Worm (Caenorhabditis elegans): ENCODE measurements around the gene grl-30.
A peak's percentile ranks its signal among the peaks of the same experiment; 100 is the strongest.
"Not testable (repeated sequence)": the region's sequence is repeated elsewhere in the genome, so short reads cannot be mapped to it uniquely, and the experiment has no call there.

grl-30 gene

DNA sequence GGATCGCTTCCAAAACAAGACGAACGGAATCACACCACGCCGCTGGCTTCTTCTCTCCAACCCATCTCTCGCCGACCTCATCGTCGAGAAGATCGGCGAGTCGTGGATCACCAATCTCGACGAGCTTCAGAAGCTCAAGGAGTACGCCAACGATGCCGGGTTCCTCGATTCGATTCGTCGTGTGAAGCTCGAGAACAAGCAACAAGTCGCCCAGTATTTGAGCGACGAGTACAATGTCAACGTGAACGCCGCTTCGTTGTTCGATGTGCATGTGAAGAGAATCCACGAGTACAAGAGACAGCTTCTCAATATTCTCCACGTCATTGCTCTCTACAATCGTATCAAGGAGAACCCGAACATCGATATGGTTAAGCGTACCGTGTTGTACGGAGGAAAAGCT lies 27.5 kb downstream of the grl-30 start:
- no peak for TF ChIP-seq B0310.2 (tag; optimal IDR thresholded peaks at IDR 0.05)
- no peak for TF ChIP-seq ceh-13 (GFP tag; optimal IDR thresholded peaks at IDR 0.05)
- TF ChIP-seq pes-1 (GFP tag; IDR thresholded peaks at IDR 0.05), result no peak
- TF ChIP-seq hmg-4 (GFP tag; optimal IDR thresholded peaks at IDR 0.05), result no peak
- TF ChIP-seq ceh-36 (tag; optimal IDR thresholded peaks at IDR 0.05), result no peak

DNA sequence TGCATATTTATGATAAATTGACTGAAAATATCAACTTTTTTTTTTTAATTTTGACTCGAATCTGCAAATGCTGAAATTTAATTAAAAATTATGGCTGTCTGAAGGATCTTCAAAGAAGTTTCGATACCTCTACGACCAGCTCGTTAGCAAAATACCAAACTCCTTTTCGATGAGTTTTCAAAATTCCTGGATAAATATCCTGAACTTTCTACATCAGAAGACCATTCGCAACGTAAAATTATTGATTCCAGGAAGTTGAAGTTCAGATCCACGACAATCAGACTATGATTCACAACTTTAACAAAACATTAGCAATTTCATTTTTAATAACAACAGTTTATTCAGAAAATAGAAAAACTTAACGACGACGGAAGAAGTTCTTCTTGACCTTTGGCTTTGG lies 28.9 kb downstream of the grl-30 start:
- TF ChIP-seq ets-7 (tag; optimal IDR thresholded peaks at IDR 0.05), result no peak

DNA sequence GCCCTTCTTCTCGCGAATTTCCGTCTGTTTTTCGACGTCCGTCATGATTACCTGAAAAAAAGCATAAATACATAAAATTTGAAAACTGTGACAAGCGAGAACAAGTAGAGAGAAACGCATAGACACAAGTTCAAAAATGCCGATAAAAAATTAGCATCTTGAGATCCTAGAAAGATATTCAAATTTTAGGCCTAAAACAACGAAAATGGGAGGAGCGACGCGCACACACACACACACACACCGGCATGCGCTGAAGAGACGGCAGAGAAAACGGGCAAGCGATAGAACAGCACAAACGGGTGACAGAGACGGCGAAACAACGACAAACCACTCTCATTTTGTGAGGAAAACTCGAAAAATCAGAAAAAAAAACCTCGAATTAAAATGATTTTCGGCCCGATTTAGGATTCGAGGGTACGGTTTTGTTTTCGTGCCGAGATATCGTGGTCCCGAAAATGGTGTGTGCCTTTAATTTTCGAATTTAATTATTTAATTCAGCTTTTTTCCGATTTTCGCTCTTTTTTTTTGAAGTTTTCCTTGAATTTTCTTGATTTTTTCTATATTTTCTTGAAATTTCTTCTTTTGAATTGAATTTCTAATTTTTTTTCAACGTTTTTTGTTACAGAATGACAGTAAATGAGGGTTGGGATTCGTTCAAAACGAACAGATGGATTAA lies 30.1 kb downstream of the grl-30 start, which contains the start of the genes rpl-11.1 and T22F3.2:
Gene rpl-11.1 (minus strand): TSS at position 51 of the 676 bp plus-strand sequence.
Gene T22F3.2 (plus strand): TSS at position 626 of the 676 bp plus-strand sequence.
- TF ChIP-seq scrt-1 (GFP tag; IDR thresholded peaks at IDR 0.05), result no peak
- peak; percentile 6 for TF ChIP-seq hmg-4 (GFP tag; optimal IDR thresholded peaks at IDR 0.05)

DNA sequence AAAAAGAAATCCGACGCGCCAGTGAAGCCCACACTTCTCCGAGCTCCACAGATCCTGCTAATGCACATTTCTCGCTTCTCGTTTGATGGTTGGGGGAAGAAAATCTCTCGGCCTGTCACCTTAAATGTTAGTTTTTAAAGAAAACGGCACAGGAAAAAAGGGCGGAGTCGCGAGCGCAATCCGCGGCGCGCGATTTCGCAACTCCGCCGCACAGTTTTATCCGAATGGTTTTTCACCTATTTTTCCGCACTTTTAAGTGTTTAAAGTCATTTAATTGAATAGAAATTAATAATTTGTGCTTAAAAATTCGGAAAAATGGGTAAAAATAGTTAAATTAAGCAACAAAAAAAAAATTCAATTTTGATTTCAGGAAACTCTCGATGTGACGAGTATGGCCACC lies 31.5 kb downstream of the grl-30 start:
- TF ChIP-seq tbx-37 (GFP tag; conservative IDR thresholded peaks at IDR 0.05), result no peak
- peak; percentile 68; the same call in 1 of the 2 replicates for TF ChIP-seq sea-1 (GFP tag; conservative IDR thresholded peaks at IDR 0.05)
- TF ChIP-seq ets-7 (tag; optimal IDR thresholded peaks at IDR 0.05), result no peak
- peak; percentile 28 for TF ChIP-seq hnd-1 (tag; optimal IDR thresholded peaks at IDR 0.05)
- TF ChIP-seq tbx-11 (GFP tag; IDR thresholded peaks at IDR 0.05), result peak; percentile 55; the same call in 1 of the 2 replicates
- no peak for TF ChIP-seq aly-1 (tag; optimal IDR thresholded peaks at IDR 0.05)
- TF ChIP-seq ceh-13 (GFP tag; optimal IDR thresholded peaks at IDR 0.05), result no peak
- peak; percentile 60 for TF ChIP-seq ceh-36 (tag; optimal IDR thresholded peaks at IDR 0.05)
- TF ChIP-seq pes-1 (GFP tag; IDR thresholded peaks at IDR 0.05), result peak; percentile 84
- TF ChIP-seq tra-4 (tag; optimal IDR thresholded peaks at IDR 0.05), result no peak
- peak; percentile 45; the same call in 1 of the 2 replicates for TF ChIP-seq scrt-1 (GFP tag; IDR thresholded peaks at IDR 0.05)
- no peak; the same call in 1 of the 2 replicates for TF ChIP-seq flt-1 (GFP tag; IDR thresholded peaks at IDR 0.05)
- no peak for TF ChIP-seq hmbx-1 (tag; optimal IDR thresholded peaks at IDR 0.05)
- peak; percentile 52 for TF ChIP-seq B0310.2 (tag; optimal IDR thresholded peaks at IDR 0.05)
- peak; percentile 59 for TF ChIP-seq F13C5.2 (tag; optimal IDR thresholded peaks at IDR 0.05)
- no peak for TF ChIP-seq ama-1 (optimal IDR thresholded peaks at IDR 0.05)
- peak; percentile 61 for TF ChIP-seq hmg-4 (GFP tag; optimal IDR thresholded peaks at IDR 0.05)

DNA sequence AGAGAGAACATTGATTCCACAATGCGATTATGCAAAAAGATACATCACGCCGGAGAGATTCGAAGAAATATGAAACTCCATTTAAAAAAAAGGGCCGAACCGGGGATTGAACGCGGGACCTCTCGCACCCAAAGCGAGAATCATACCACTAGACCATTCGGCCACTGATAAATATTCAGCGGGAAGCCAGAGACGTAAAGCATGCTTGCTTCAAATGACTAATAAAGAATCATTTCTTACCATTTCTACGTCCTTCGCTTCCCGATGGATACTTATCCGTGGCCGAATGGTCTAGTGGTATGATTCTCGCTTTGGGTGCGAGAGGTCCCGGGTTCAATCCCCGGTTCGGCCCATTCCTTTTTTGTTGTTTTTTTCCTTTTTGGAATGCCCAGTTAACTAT lies 32.1 kb downstream of the grl-30 start:
- no peak for TF ChIP-seq tra-4 (tag; optimal IDR thresholded peaks at IDR 0.05)
- TF ChIP-seq pes-1 (GFP tag; IDR thresholded peaks at IDR 0.05), result 0 out of 2 replicates have a peak, but pooled peaks have one; percentile 23
- TF ChIP-seq scrt-1 (GFP tag; IDR thresholded peaks at IDR 0.05), result no peak

DNA sequence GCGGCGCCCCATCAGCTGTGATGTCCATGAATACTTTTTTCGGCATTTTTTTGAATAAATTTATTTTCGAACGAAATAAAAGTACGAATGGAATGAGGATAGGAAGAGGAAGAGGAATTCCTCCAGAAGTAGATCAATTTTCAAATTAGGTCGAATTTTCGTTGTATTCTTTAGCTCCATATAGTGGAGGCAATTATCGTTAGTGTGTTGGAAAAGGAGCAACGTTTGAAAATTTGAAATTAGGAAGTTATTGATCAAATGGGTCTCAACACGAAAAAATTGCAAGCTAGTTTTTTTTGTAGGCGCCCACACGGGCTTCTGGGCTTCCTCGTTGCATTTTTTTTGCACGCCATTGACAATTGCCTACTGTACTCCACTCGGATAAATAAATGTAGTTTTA lies 36.0 kb downstream of the grl-30 start, which contains the start of gene T22F3.12:
Gene T22F3.12 (minus strand): TSS at position 101 of the 400 bp plus-strand sequence.
- TF ChIP-seq tbx-37 (GFP tag; conservative IDR thresholded peaks at IDR 0.05) (no peak), F13C5.2 (tag; optimal IDR thresholded peaks at IDR 0.05) (no peak), hmg-4 (GFP tag; optimal IDR thresholded peaks at IDR 0.05) (no peak), flt-1 (GFP tag; IDR thresholded peaks at IDR 0.05) (no peak), tbx-11 (GFP tag; IDR thresholded peaks at IDR 0.05) (no peak), hnd-1 (tag; optimal IDR thresholded peaks at IDR 0.05) (no peak), tra-4 (tag; optimal IDR thresholded peaks at IDR 0.05) (no peak), ceh-36 (tag; optimal IDR thresholded peaks at IDR 0.05) (no peak), sea-1 (GFP tag; conservative IDR thresholded peaks at IDR 0.05) (no peak), ama-1 (optimal IDR thresholded peaks at IDR 0.05) (no peak), pes-1 (GFP tag; IDR thresholded peaks at IDR 0.05) (no peak), hmbx-1 (tag; optimal IDR thresholded peaks at IDR 0.05) (no peak), scrt-1 (GFP tag; IDR thresholded peaks at IDR 0.05) (no peak), aly-1 (tag; optimal IDR thresholded peaks at IDR 0.05) (no peak)

DNA sequence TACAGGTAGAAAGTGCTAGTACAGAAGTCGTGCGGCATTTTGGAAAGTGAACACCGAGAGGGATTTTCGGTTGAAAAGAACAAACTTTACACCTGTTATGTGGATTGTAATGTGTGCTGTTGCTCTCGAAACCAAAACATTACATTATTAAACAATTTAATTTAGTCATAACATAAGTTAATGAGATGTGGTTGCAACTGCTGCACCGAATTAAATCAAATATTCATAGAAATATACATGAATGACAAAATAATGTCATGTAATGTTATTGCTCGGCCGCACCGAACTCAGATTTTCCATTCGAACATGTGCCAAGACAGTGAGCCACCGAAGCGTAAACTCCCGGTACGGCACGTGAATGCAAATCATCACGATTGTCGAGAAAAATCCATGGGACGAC lies 38.9 kb downstream of the grl-30 start, which contains the start of gene srh-213:
Gene srh-213 (minus strand): TSS at position 101 of the 400 bp plus-strand sequence.
- TF ChIP-seq tbx-11 (GFP tag; IDR thresholded peaks at IDR 0.05), result no peak
- no peak for TF ChIP-seq flt-1 (GFP tag; IDR thresholded peaks at IDR 0.05)
- TF ChIP-seq ama-1 (optimal IDR thresholded peaks at IDR 0.05), result no peak
- TF ChIP-seq tbx-37 (GFP tag; conservative IDR thresholded peaks at IDR 0.05), result no peak
- no peak for TF ChIP-seq ets-7 (tag; optimal IDR thresholded peaks at IDR 0.05)
- TF ChIP-seq sea-1 (GFP tag; conservative IDR thresholded peaks at IDR 0.05), result no peak

DNA sequence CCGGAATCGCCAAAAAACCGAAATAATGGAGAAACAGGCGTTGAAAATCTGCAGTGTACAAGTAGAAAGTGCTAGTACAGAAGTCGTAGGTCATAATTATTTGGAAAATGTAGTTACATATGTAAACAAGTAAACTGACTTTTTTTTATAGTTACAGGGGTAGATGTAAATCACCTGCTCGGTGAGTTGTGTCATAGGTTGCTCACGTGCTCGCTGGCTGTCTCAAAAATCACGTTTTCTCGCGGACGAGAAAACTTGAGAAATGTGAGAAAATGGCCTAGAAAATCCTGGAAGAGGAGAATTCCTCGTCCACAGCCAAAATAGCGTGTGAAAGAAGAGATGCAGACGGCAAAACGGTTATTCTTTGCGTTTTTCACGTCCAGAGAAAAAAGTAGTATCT lies 41.0 kb downstream of the grl-30 start, which contains the start of gene srh-212:
Gene srh-212 (minus strand): TSS at position 101 of the 400 bp plus-strand sequence.
- TF ChIP-seq hnd-1 (tag; optimal IDR thresholded peaks at IDR 0.05); tbx-37 (GFP tag; conservative IDR thresholded peaks at IDR 0.05); ceh-13 (GFP tag; optimal IDR thresholded peaks at IDR 0.05): not testable (repeated sequence)

DNA sequence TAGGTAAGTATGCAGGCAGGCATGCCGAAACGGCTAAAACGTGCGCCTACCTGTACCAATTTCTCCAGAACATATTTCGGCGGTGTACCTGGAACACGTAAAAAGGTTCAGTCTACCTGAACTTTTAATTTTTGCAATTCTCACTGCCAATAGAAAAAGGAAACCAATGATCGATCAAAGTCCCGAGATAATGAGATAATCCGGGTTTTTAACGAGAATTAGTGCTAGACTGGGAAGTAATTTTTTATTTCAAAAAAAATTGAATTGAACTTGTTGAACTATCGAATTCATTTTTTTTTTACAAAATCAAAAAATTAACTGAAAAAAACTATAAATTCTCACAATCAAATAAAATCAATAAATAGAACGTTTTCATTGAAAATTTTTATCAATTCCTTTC lies 44.5 kb downstream of the grl-30 start, which contains the start of gene T22F3.7:
Gene T22F3.7 (minus strand): TSS at position 101 of the 400 bp plus-strand sequence.
- no peak for TF ChIP-seq scrt-1 (GFP tag; IDR thresholded peaks at IDR 0.05)
- TF ChIP-seq sea-1 (GFP tag; conservative IDR thresholded peaks at IDR 0.05), result no peak
- TF ChIP-seq aly-1 (tag; optimal IDR thresholded peaks at IDR 0.05), result no peak
- no peak for TF ChIP-seq hmg-4 (GFP tag; optimal IDR thresholded peaks at IDR 0.05)
- no peak for TF ChIP-seq hnd-1 (tag; optimal IDR thresholded peaks at IDR 0.05)
- no peak for TF ChIP-seq flt-1 (GFP tag; IDR thresholded peaks at IDR 0.05)
- no peak for TF ChIP-seq ets-7 (tag; optimal IDR thresholded peaks at IDR 0.05)
- TF ChIP-seq ceh-36 (tag; optimal IDR thresholded peaks at IDR 0.05), result no peak
- TF ChIP-seq ama-1 (optimal IDR thresholded peaks at IDR 0.05), result no peak
- TF ChIP-seq hmbx-1 (tag; optimal IDR thresholded peaks at IDR 0.05), result no peak
- no peak for TF ChIP-seq ceh-13 (GFP tag; optimal IDR thresholded peaks at IDR 0.05)
- TF ChIP-seq B0310.2 (tag; optimal IDR thresholded peaks at IDR 0.05), result no peak
- no peak for TF ChIP-seq tbx-37 (GFP tag; conservative IDR thresholded peaks at IDR 0.05)
- no peak for TF ChIP-seq tbx-11 (GFP tag; IDR thresholded peaks at IDR 0.05)
